Fruit fly (Drosophila melanogaster): ENCODE measurements around the gene Surf6.
A peak's percentile ranks its signal among the peaks of the same experiment; 100 is the strongest.

The Surf6 gene

dm6 chr3R:19904865-19905373 is at the start of gene Surf6, which contains the start of gene RhoGAP92B (continued):
- TF ChIP-seq CG2116 (GFP tag; optimal IDR thresholded peaks at IDR 0.05) = peak; percentile 69
- peak; percentile 24 for TF ChIP-seq Six4 (GFP tag; optimal IDR thresholded peaks at IDR 0.05)
- TF ChIP-seq cg (GFP tag; optimal IDR thresholded peaks at IDR 0.05) = peak; percentile 58
- TF ChIP-seq prd (optimal IDR thresholded peaks at IDR 0.05) = no peak
- TF ChIP-seq prd (GFP tag; IDR thresholded peaks at IDR 0.05) = peak; percentile 62; the same call in 2 of the 3 replicates
- no peak for TF ChIP-seq nerfin-2 (GFP tag; IDR thresholded peaks at IDR 0.05; ENCODE audit: partially characterized antibody)
- peak; percentile 40 for TF ChIP-seq exex (tag; optimal IDR thresholded peaks at IDR 0.05)
- TF ChIP-seq dpn (GFP tag; optimal IDR thresholded peaks at IDR 0.05) = peak; percentile 58 to 68
- no peak for TF ChIP-seq h (optimal IDR thresholded peaks at IDR 0.05)
- peak; percentile 5 for TF ChIP-seq grn (GFP tag; optimal IDR thresholded peaks at IDR 0.05)
- peak; percentile 17 for TF ChIP-seq CG5245 (GFP tag; optimal IDR thresholded peaks at IDR 0.05)
- TF ChIP-seq CG16863 (GFP tag; optimal IDR thresholded peaks at IDR 0.05) = peak; percentile 40
- no peak for TF ChIP-seq H2.0 (GFP tag; IDR thresholded peaks at IDR 0.05)
- TF ChIP-seq CG3065 (GFP tag; optimal IDR thresholded peaks at IDR 0.05) = peak; percentile 12
- TF ChIP-seq Dref (GFP tag; IDR thresholded peaks at IDR 0.05) = 0 out of 2 replicates have a peak, but pooled peaks have one; percentile 21
- TF ChIP-seq al (GFP tag; IDR thresholded peaks at IDR 0.05) = no peak
- TF ChIP-seq CG6654 (GFP tag; optimal IDR thresholded peaks at IDR 0.05) = no peak
- peak; percentile 62; the same call in 2 of the 3 replicates for TF ChIP-seq knrl (GFP tag; IDR thresholded peaks at IDR 0.05; ENCODE audit: partially characterized antibody)
- TF ChIP-seq CG10565 (GFP tag; optimal IDR thresholded peaks at IDR 0.05) = no peak
- peak; percentile 63 for TF ChIP-seq Mad (GFP tag; optimal IDR thresholded peaks at IDR 0.05)
- TF ChIP-seq CG8924 (tag; optimal IDR thresholded peaks at IDR 0.05) = peak; percentile 70
- TF ChIP-seq ro (GFP tag; IDR thresholded peaks at IDR 0.05) = no peak
- no peak for TF ChIP-seq fd102C (GFP tag; optimal IDR thresholded peaks at IDR 0.05)
- no peak for TF ChIP-seq CrebB (tag; optimal IDR thresholded peaks at IDR 0.05)
- TF ChIP-seq CG17186 (GFP tag; optimal IDR thresholded peaks at IDR 0.05) = peak; percentile 91
- peak; percentile 39 for TF ChIP-seq CG33557 (GFP tag; optimal IDR thresholded peaks at IDR 0.05)
- 0 out of 3 replicates have a peak, but pooled peaks have one; percentile 25 for TF ChIP-seq CG11695 (GFP tag; IDR thresholded peaks at IDR 0.05)
- TF ChIP-seq Ssrp (tag; optimal IDR thresholded peaks at IDR 0.05) = peak; percentile 46
- TF ChIP-seq CG7928 (GFP tag; optimal IDR thresholded peaks at IDR 0.05) = peak; percentile 63
- no peak for TF ChIP-seq slou (GFP tag; optimal IDR thresholded peaks at IDR 0.05)
- peak; percentile 60 for TF ChIP-seq Asciz (GFP tag; optimal IDR thresholded peaks at IDR 0.05)
- TF ChIP-seq Camta (GFP tag; optimal IDR thresholded peaks at IDR 0.05) = peak; percentile 55
- no peak for TF ChIP-seq jigr1 (GFP tag; IDR thresholded peaks at IDR 0.05)
- no peak; the same call in 1 of the 2 replicates for TF ChIP-seq esg (GFP tag; conservative IDR thresholded peaks at IDR 0.05)
- TF ChIP-seq HmgD (GFP tag; optimal IDR thresholded peaks at IDR 0.05) = peak; percentile 74
- peak; percentile 56 for TF ChIP-seq scrt (GFP tag; optimal IDR thresholded peaks at IDR 0.05)
- TF ChIP-seq jumu (GFP tag; optimal IDR thresholded peaks at IDR 0.05) = peak; percentile 77
- peak; percentile 47 for TF ChIP-seq CG15696 (tag; optimal IDR thresholded peaks at IDR 0.05)
- peak; percentile 19; the same call in 1 of the 2 replicates for TF ChIP-seq ttk (GFP tag; IDR thresholded peaks at IDR 0.05)
- TF ChIP-seq CG32532 (GFP tag; IDR thresholded peaks at IDR 0.05) = peak; percentile 71
- 0 out of 3 replicates have a peak, but pooled peaks have one; percentile 13 for TF ChIP-seq tgo (GFP tag; IDR thresholded peaks at IDR 0.05)
- peak; percentile 31 for TF ChIP-seq CG9817 (tag; optimal IDR thresholded peaks at IDR 0.05)
- TF ChIP-seq CG7745 (tag; optimal IDR thresholded peaks at IDR 0.05) = no peak
- TF ChIP-seq CG10209 (GFP tag; optimal IDR thresholded peaks at IDR 0.05) = peak; percentile 60
- TF ChIP-seq D19A (tag; optimal IDR thresholded peaks at IDR 0.05) = peak; percentile 38
- TF ChIP-seq ewg (GFP tag; optimal IDR thresholded peaks at IDR 0.05) = peak; percentile 40
- no peak for TF ChIP-seq HLHmδ (GFP tag; optimal IDR thresholded peaks at IDR 0.05)
- peak; percentile 58; the same call in 1 of the 2 replicates for TF ChIP-seq Scr (GFP tag; IDR thresholded peaks at IDR 0.05; ENCODE audit: partially characterized antibody)
- TF ChIP-seq Dad (GFP tag; optimal IDR thresholded peaks at IDR 0.05) = peak; percentile 50
- no peak for TF ChIP-seq CG13123 (GFP tag; optimal IDR thresholded peaks at IDR 0.05)
